Worm (Caenorhabditis elegans) whole organism, young adult: ENCODE results near the gene Y38E10A.35.

ENCODE experiments used
- B0336.3 ChIP-seq: fragments of 200-800 bp; sonication (Bioruptor generic); IDR thresholded peaks from 2 replicates; pipeline ENCODE4 v1.3.6; 2022; ENCODE audit warnings: missing genetic modification characterization, missing compliant biosample characterization
- D2030.7 ChIP-seq: fragments of 200-800 bp; sonication (Bioruptor generic); IDR thresholded peaks from 2 replicates; pipeline ENCODE4 v1.3.6; 2022; ENCODE audit warnings: missing genetic modification reagents, missing genetic modification characterization, missing compliant biosample characterization
- F22D6.2 ChIP-seq: sonication (generic microtip); optimal IDR thresholded peaks from 2 replicates; lab custom pipeline; 2016; ENCODE audit warnings: mild to moderate bottlenecking, missing genetic modification characterization, missing compliant biosample characterization
- F37B4.10 ChIP-seq: fragments of 200-800 bp; sonication (Bioruptor generic); IDR thresholded peaks from 2 replicates; pipeline ENCODE4 v1.3.6; 2022; ENCODE audit warnings: missing genetic modification characterization, missing compliant biosample characterization
- T26A5.8 ChIP-seq: sonication (generic microtip); optimal IDR thresholded peaks from 2 replicates; lab custom pipeline; 2016; ENCODE audit warnings: missing genetic modification characterization, missing compliant biosample characterization
- Y79H2A.3 ChIP-seq: fragments of 200-800 bp; sonication (Bioruptor generic); conservative IDR thresholded peaks from 2 replicates; pipeline ENCODE4 v1.3.6; 2022; ENCODE audit warnings: missing genetic modification reagents, missing genetic modification characterization, missing compliant biosample characterization
- Y95B8A.8 ChIP-seq: fragments of 200-800 bp; sonication (Bioruptor generic); IDR thresholded peaks from 2 replicates; pipeline ENCODE4 v1.3.6; 2022; ENCODE audit warnings: missing genetic modification reagents, missing genetic modification characterization, missing compliant biosample characterization
- ZK185.1 ChIP-seq: sonication (generic microtip); optimal IDR thresholded peaks from 2 replicates; lab custom pipeline; 2016; ENCODE audit warnings: mild to moderate bottlenecking, missing genetic modification characterization, missing compliant biosample characterization; ENCODE audit not compliant: poor library complexity, severe bottlenecking
- akir-1 ChIP-seq: fragments of 200-800 bp; sonication (Bioruptor generic); optimal IDR thresholded peaks from 2 replicates; lab custom pipeline; 2018; ENCODE audit warnings: mild to moderate bottlenecking, missing genetic modification characterization, moderate library complexity, missing compliant biosample characterization
- aptf-2 ChIP-seq: fragments of 200-800 bp; sonication (Bioruptor generic); conservative IDR thresholded peaks from 2 replicates; pipeline ENCODE4 v1.3.6; 2022; ENCODE audit warnings: missing genetic modification reagents, missing genetic modification characterization, missing compliant biosample characterization
- attf-3 ChIP-seq: fragments of 200-800 bp; sonication (Bioruptor generic); conservative IDR thresholded peaks from 2 replicates; pipeline ENCODE4 v1.3.6; 2022; ENCODE audit warnings: missing genetic modification reagents, missing genetic modification characterization, missing compliant biosample characterization
- attf-6 ChIP-seq: fragments of 200-800 bp; sonication (Bioruptor generic); IDR thresholded peaks from 2 replicates; pipeline ENCODE4 v1.3.6; 2022; ENCODE audit warnings: missing genetic modification reagents, missing genetic modification characterization, missing compliant biosample characterization
- ccch-3 ChIP-seq: fragments of 200-800 bp; sonication (Bioruptor generic); optimal IDR thresholded peaks from 2 replicates; lab custom pipeline; 2018; ENCODE audit warnings: mild to moderate bottlenecking, missing genetic modification characterization, missing compliant biosample characterization
- cebp-1 ChIP-seq, 2 experiments: fragments of 200-800 bp in 1 of 2; sonication (Bioruptor generic) in 1 of 2; sonication (generic microtip) in 1 of 2; IDR thresholded peaks in 1 of 2; optimal IDR thresholded peaks in 1 of 2; 2 replicates each; pipeline versions ENCODE4 v1.3.6 to Lab custom; 2017 to 2022; ENCODE audit warnings: missing compliant biosample characterization in 2 of 2, missing genetic modification characterization in 2 of 2, mild to moderate bottlenecking in 1 of 2, missing genetic modification reagents in 1 of 2, moderate library complexity in 1 of 2
- ceh-100 ChIP-seq: fragments of 200-800 bp; sonication (Bioruptor generic); IDR thresholded peaks from 2 replicates; pipeline ENCODE4 v1.3.6; 2022; ENCODE audit warnings: missing genetic modification reagents, missing genetic modification characterization, missing compliant biosample characterization
- ceh-27 ChIP-seq: fragments of 200-800 bp; sonication (Bioruptor generic); optimal IDR thresholded peaks from 2 replicates; lab custom pipeline; 2018; ENCODE audit warnings: mild to moderate bottlenecking, missing genetic modification characterization, moderate library complexity, missing compliant biosample characterization
- ceh-40 ChIP-seq: fragments of 200-800 bp; sonication (Bioruptor generic); IDR thresholded peaks from 2 replicates; pipeline ENCODE4 v1.3.6; 2022; ENCODE audit warnings: missing genetic modification characterization, missing compliant biosample characterization
- ceh-58 ChIP-seq: fragments of 200-800 bp; sonication (Bioruptor generic); IDR thresholded peaks from 2 replicates; pipeline ENCODE4 v1.3.6; 2022; ENCODE audit warnings: missing genetic modification characterization, missing compliant biosample characterization
- chd-7 ChIP-seq: sonication (generic microtip); optimal IDR thresholded peaks from 2 replicates; lab custom pipeline; 2016; ENCODE audit warnings: mild to moderate bottlenecking, missing genetic modification characterization, moderate library complexity, missing compliant biosample characterization
- egl-44 ChIP-seq: fragments of 200-800 bp; sonication (Bioruptor generic); IDR thresholded peaks from 2 replicates; pipeline ENCODE4 v1.3.6; 2022; ENCODE audit warnings: missing genetic modification reagents, missing genetic modification characterization, missing compliant biosample characterization
- him-1 ChIP-seq: sonication (generic microtip); optimal IDR thresholded peaks from 2 replicates; lab custom pipeline; 2016; ENCODE audit warnings: missing genotype, missing genetic modification reagents, missing genetic modification characterization, missing compliant biosample characterization
- hlh-12 ChIP-seq: sonication (generic microtip); optimal IDR thresholded peaks from 2 replicates; lab custom pipeline; 2016; ENCODE audit warnings: missing genetic modification characterization, missing compliant biosample characterization
- hlh-26 ChIP-seq: fragments of 200-800 bp; sonication (Bioruptor generic); conservative IDR thresholded peaks from 2 replicates; pipeline ENCODE4 v1.3.6; 2022; ENCODE audit warnings: missing genetic modification reagents, missing genetic modification characterization, missing compliant biosample characterization
- hrde-1 ChIP-seq: sonication (generic microtip); optimal IDR thresholded peaks from 2 replicates; lab custom pipeline; 2016; ENCODE audit warnings: missing genetic modification characterization, mild to moderate bottlenecking, missing compliant biosample characterization, moderate library complexity, missing genotype, missing genetic modification reagents, borderline replicate concordance
- hsf-1 ChIP-seq: fragments of 200-800 bp; sonication (Bioruptor generic); IDR thresholded peaks from 2 replicates; pipeline ENCODE4 v1.3.6; 2022; ENCODE audit warnings: missing genetic modification reagents, missing genetic modification characterization, missing compliant biosample characterization
- let-526 ChIP-seq: fragments of 200-800 bp; sonication (Bioruptor generic); IDR thresholded peaks from 2 replicates; pipeline ENCODE4 v1.3.6; 2022; ENCODE audit warnings: missing genetic modification reagents, missing genetic modification characterization, missing compliant biosample characterization
- lin-54 ChIP-seq: fragments of 200-800 bp; sonication (Bioruptor generic); optimal IDR thresholded peaks from 2 replicates; lab custom pipeline; 2018; ENCODE audit warnings: mild to moderate bottlenecking, missing genetic modification characterization, missing compliant biosample characterization
- lsl-1 ChIP-seq: fragments of 200-800 bp; sonication (Bioruptor generic); optimal IDR thresholded peaks from 2 replicates; lab custom pipeline; 2018; ENCODE audit warnings: mild to moderate bottlenecking, missing genetic modification characterization, moderate library complexity, missing compliant biosample characterization
- madf-10 ChIP-seq: sonication (generic microtip); optimal IDR thresholded peaks from 2 replicates; lab custom pipeline; 2016; ENCODE audit warnings: mild to moderate bottlenecking, missing genetic modification characterization, missing compliant biosample characterization
- madf-3 ChIP-seq: fragments of 200-800 bp; sonication (Bioruptor generic); IDR thresholded peaks from 2 replicates; pipeline ENCODE4 v1.3.6; 2022; ENCODE audit warnings: missing genetic modification reagents, missing genetic modification characterization, missing compliant biosample characterization
- madf-8 ChIP-seq: fragments of 200-800 bp; sonication (Bioruptor generic); conservative IDR thresholded peaks from 2 replicates; pipeline ENCODE4 v1.3.6; 2022; ENCODE audit warnings: missing genetic modification reagents, missing genetic modification characterization, missing compliant biosample characterization
- nfya-1 ChIP-seq: sonication (generic microtip); optimal IDR thresholded peaks from 2 replicates; lab custom pipeline; 2017; ENCODE audit warnings: antibody characterized with exemption, missing compliant biosample characterization, missing genetic modification characterization, borderline replicate concordance; ENCODE audit not compliant: insufficient read depth
- nfyb-1 ChIP-seq: fragments of 200-800 bp; sonication (Bioruptor generic); IDR thresholded peaks from 2 replicates; pipeline ENCODE4 v1.3.6; 2022; ENCODE audit warnings: missing genetic modification reagents, missing genetic modification characterization, missing compliant biosample characterization
- nhr-80 ChIP-seq: sonication (generic microtip); optimal IDR thresholded peaks from 2 replicates; lab custom pipeline; 2016; ENCODE audit warnings: missing genetic modification characterization, missing compliant biosample characterization
- pbrm-1 ChIP-seq: fragments of 200-800 bp; sonication (Bioruptor generic); IDR thresholded peaks from 2 replicates; pipeline ENCODE4 v1.3.6; 2022; ENCODE audit warnings: missing genetic modification reagents, missing genetic modification characterization, missing compliant biosample characterization
- rcor-1 ChIP-seq: fragments of 200-800 bp; sonication (Bioruptor generic); IDR thresholded peaks from 2 replicates; pipeline ENCODE4 v1.3.6; 2022; ENCODE audit warnings: missing genetic modification reagents, missing genetic modification characterization, missing compliant biosample characterization
- snpc-1.1 ChIP-seq: sonication (generic microtip); optimal IDR thresholded peaks from 2 replicates; lab custom pipeline; 2017; ENCODE audit warnings: missing genetic modification characterization, mild to moderate bottlenecking, missing compliant biosample characterization, antibody characterized with exemption, moderate library complexity, missing genotype, missing genetic modification reagents; ENCODE audit not compliant: insufficient read depth
- snpc-1.3 ChIP-seq: sonication (generic microtip); optimal IDR thresholded peaks from 2 replicates; lab custom pipeline; 2017; ENCODE audit warnings: missing genetic modification characterization, mild to moderate bottlenecking, missing compliant biosample characterization, antibody characterized with exemption, moderate library complexity, missing genotype, missing genetic modification reagents; ENCODE audit not compliant: insufficient read depth
- tbx-9 ChIP-seq: sonication (generic microtip); optimal IDR thresholded peaks from 2 replicates; lab custom pipeline; 2016; ENCODE audit warnings: borderline replicate concordance, missing genetic modification characterization, inconsistent platforms, missing compliant biosample characterization
- zim-3 ChIP-seq: sonication (generic microtip); optimal IDR thresholded peaks from 2 replicates; lab custom pipeline; 2017; ENCODE audit warnings: mild to moderate bottlenecking, missing genetic modification characterization, moderate library complexity, missing compliant biosample characterization
- ztf-6 ChIP-seq: fragments of 200-800 bp; sonication (Bioruptor generic); IDR thresholded peaks from 2 replicates; pipeline ENCODE4 v1.3.6; 2022; ENCODE audit warnings: missing genetic modification reagents, missing genetic modification characterization, missing compliant biosample characterization

Gene Y38E10A.35

DNA sequence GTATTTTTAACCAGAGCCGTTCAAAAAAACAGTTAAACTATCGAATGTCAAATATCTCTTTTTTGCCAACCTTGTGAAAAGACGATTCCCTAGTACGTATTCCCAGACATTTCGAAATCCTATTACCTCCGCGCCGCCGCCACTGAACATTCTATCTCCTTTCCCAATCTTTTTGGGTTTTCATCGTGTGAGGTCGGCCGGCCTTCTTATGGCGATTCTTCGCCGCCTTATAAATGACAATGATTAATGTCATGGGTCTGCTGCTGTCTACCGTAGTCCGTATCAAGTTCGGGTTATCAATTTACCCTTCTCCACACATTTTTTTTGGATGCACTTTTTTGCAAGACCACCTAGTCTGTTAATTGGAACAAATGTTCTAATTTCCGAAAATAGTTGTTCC is 23.0 kb downstream of the Y38E10A.35 start:
- TF ChIP-seq ceh-27 (GFP tag; lab: Kevin White, UChicago) (no peak), attf-3 (GFP tag; lab: Robert Waterston, UW) (no peak), ccch-3 (GFP tag; lab: Kevin White, UChicago) (no peak), hlh-12 (no peak), F37B4.10 (GFP tag; lab: Robert Waterston, UW) (no peak), madf-3 (GFP tag; lab: Robert Waterston, UW) (no peak), hrde-1 (tag; lab: Kevin White, UChicago) (no peak), pbrm-1 (GFP tag; lab: Robert Waterston, UW) (no peak), ztf-6 (GFP tag; lab: Robert Waterston, UW) (no peak), aptf-2 (no peak), ZK185.1 (tag; lab: Kevin White, UChicago) (no peak), madf-10 (tag; lab: Kevin White, UChicago) (no peak), F22D6.2 (no peak), tbx-9 (tag; lab: Kevin White, UChicago) (no peak), madf-8 (no peak)

ce11 chrII:12547547-12547946 is 25.1 kb downstream of the Y38E10A.35 start, which contains the start of gene F49C5.16:
Gene F49C5.16, plus strand, starts transcription at chrII:12547847.
- TF ChIP-seq madf-3 (GFP tag; lab: Robert Waterston, UW) (no peak), F22D6.2 (no peak), snpc-1.1 (tag; lab: Kevin White, UChicago) (no peak), ceh-100 (GFP tag; lab: Robert Waterston, UW) (no peak), Y95B8A.8 (GFP tag; lab: Robert Waterston, UW) (no peak), snpc-1.3 (tag; lab: Kevin White, UChicago) (no peak), chd-7 (tag; lab: Kevin White, UChicago) (no peak), nhr-80 (tag; lab: Kevin White, UChicago) (no peak)

- TF ChIP-seq zim-3 (tag; lab: Kevin White, UChicago): no peak
- TF ChIP-seq hlh-26: no peak
- TF ChIP-seq nfya-1 (tag; lab: Kevin White, UChicago): no peak
- TF ChIP-seq rcor-1 (GFP tag; lab: Robert Waterston, UW): no peak
- no peak for TF ChIP-seq let-526 (GFP tag; lab: Robert Waterston, UW)
- no peak for TF ChIP-seq akir-1 (GFP tag; lab: Kevin White, UChicago)
- no peak for TF ChIP-seq lin-54 (GFP tag; lab: Kevin White, UChicago)
- no peak for TF ChIP-seq lsl-1 (GFP tag; lab: Kevin White, UChicago)
- TF ChIP-seq B0336.3: no peak
- no peak for TF ChIP-seq madf-10 (tag; lab: Kevin White, UChicago)
- no peak for TF ChIP-seq T26A5.8
These were observed 26.2 kb downstream of the Y38E10A.35 start, which contains the start of the genes F49C5.5 and F49C5.10 for ce11 chrII:12546413-12546812. Gene F49C5.5, minus strand, starts transcription at chrII:12546513. Gene F49C5.10, plus strand, starts transcription at chrII:12546756.

- no peak for TF ChIP-seq nfyb-1
- no peak for TF ChIP-seq pbrm-1 (GFP tag; lab: Robert Waterston, UW)
- TF ChIP-seq Y79H2A.3 (GFP tag; lab: Robert Waterston, UW): no peak
- TF ChIP-seq D2030.7 (GFP tag; lab: Robert Waterston, UW): no peak
- TF ChIP-seq attf-6: no peak
- no peak for TF ChIP-seq T26A5.8
- no peak for TF ChIP-seq ceh-40 (GFP tag; lab: Robert Waterston, UW)
- TF ChIP-seq hsf-1 (GFP tag; lab: Robert Waterston, UW): no peak
- no peak for TF ChIP-seq egl-44 (GFP tag; lab: Robert Waterston, UW)
- no peak for TF ChIP-seq ceh-58 (GFP tag; lab: Robert Waterston, UW)
- TF ChIP-seq him-1 (tag; lab: Kevin White, UChicago): no peak
- no peak for TF ChIP-seq cebp-1 (GFP tag; IDR thresholded peaks at IDR 0.05; lab: Robert Waterston, UW)
- no peak for TF ChIP-seq cebp-1 (tag; optimal IDR thresholded peaks at IDR 0.05; lab: Kevin White, UChicago)
These were observed 28.1 kb downstream of the Y38E10A.35 start, which contains the start of gene F49C5.9 for ce11 chrII:12544533-12544932. Gene F49C5.9, minus strand, starts transcription at chrII:12544633.
